Fruit fly (Drosophila melanogaster): ENCODE data around the gene CG1806.
A peak's percentile ranks its signal among the peaks of the same experiment; 100 is the strongest.

The CG1806 gene

dm6 chrX:12018440-12019101, 11.6 kb downstream of the CG1806 start, which contains the start of gene Lsm12a:
Lsm12a (plus strand) TSS chrX:12018640.
- peak; percentile 31 for TF ChIP-seq Mnt (GFP tag; optimal IDR thresholded peaks at IDR 0.05)
- TF ChIP-seq CG14711 (tag; optimal IDR thresholded peaks at IDR 0.05): no peak
- TF ChIP-seq bab1 (GFP tag; optimal IDR thresholded peaks at IDR 0.05): peak; percentile 4

dm6 chrX:12020857-12021256, 13.9 kb downstream of the CG1806 start, which contains the start of gene Tango4:
Tango4 (plus strand) TSS chrX:12021068.
- TF ChIP-seq Clk (GFP tag; optimal IDR thresholded peaks at IDR 0.05) (no peak), CG33017 (tag; optimal IDR thresholded peaks at IDR 0.05) (no peak), CG7101 (tag; optimal IDR thresholded peaks at IDR 0.05) (no peak), CG7045 (GFP tag; optimal IDR thresholded peaks at IDR 0.05) (no peak), Hr96 (GFP tag; optimal IDR thresholded peaks at IDR 0.05) (no peak), pad (GFP tag; optimal IDR thresholded peaks at IDR 0.05) (no peak), ovo (GFP tag; optimal IDR thresholded peaks at IDR 0.05) (no peak), bab1 (GFP tag; optimal IDR thresholded peaks at IDR 0.05) (no peak), cic (GFP tag; optimal IDR thresholded peaks at IDR 0.05) (no peak), Mnt (GFP tag; optimal IDR thresholded peaks at IDR 0.05) (no peak), tj (GFP tag; optimal IDR thresholded peaks at IDR 0.05) (no peak)

- no peak for TF ChIP-seq Clk (GFP tag; optimal IDR thresholded peaks at IDR 0.05)
- TF ChIP-seq CG5204 (GFP tag; optimal IDR thresholded peaks at IDR 0.05): no peak
- TF ChIP-seq Crg-1 (GFP tag; optimal IDR thresholded peaks at IDR 0.05): no peak
- TF ChIP-seq Mnt (GFP tag; optimal IDR thresholded peaks at IDR 0.05): no peak
- no peak for TF ChIP-seq CG7045 (GFP tag; optimal IDR thresholded peaks at IDR 0.05)
- TF ChIP-seq pad (GFP tag; optimal IDR thresholded peaks at IDR 0.05): no peak
- no peak for TF ChIP-seq CG11617 (GFP tag; optimal IDR thresholded peaks at IDR 0.05)
- no peak for TF ChIP-seq kay (GFP tag; ENCODE audit: borderline replicate concordance)
Observed at dm6 chrX:12021750-12022149, 14.8 kb downstream of the CG1806 start.

- TF ChIP-seq ovo (GFP tag; optimal IDR thresholded peaks at IDR 0.05) (no peak), Mnt (GFP tag; optimal IDR thresholded peaks at IDR 0.05) (peak; percentile 74), Crg-1 (GFP tag; optimal IDR thresholded peaks at IDR 0.05) (no peak), CG12768 (GFP tag; optimal IDR thresholded peaks at IDR 0.05) (no peak), Clk (GFP tag; optimal IDR thresholded peaks at IDR 0.05) (no peak), cnc (optimal IDR thresholded peaks at IDR 0.05) (no peak), CG33017 (tag; optimal IDR thresholded peaks at IDR 0.05) (no peak), bab1 (GFP tag; optimal IDR thresholded peaks at IDR 0.05) (peak; percentile 38), CG14711 (tag; optimal IDR thresholded peaks at IDR 0.05) (no peak)
Observed at dm6 chrX:12028825-12029514, 22.0 kb downstream of the CG1806 start, which contains the start of gene Usp7. Usp7 (minus strand) TSS chrX:12029032.

dm6 chrX:12031400-12031799, 24.4 kb downstream of the CG1806 start, which contains the start of gene Cyp311a1:
Cyp311a1 (minus strand) TSS chrX:12031465.
- TF ChIP-seq Clk (GFP tag; optimal IDR thresholded peaks at IDR 0.05) (no peak), CG33017 (tag; optimal IDR thresholded peaks at IDR 0.05) (peak; percentile 60), CG14711 (tag; optimal IDR thresholded peaks at IDR 0.05) (peak; percentile 48), CG7101 (tag; optimal IDR thresholded peaks at IDR 0.05) (peak; percentile 56)

dm6 chrX:12032136-12032682, 25.2 kb downstream of the CG1806 start, which contains the start of gene Cyp318a1:
Cyp318a1 (plus strand) TSS chrX:12032632.
- no peak for TF ChIP-seq cnc (optimal IDR thresholded peaks at IDR 0.05)

- TF ChIP-seq CG7101 (tag; optimal IDR thresholded peaks at IDR 0.05): no peak
- no peak for TF ChIP-seq tj (GFP tag; optimal IDR thresholded peaks at IDR 0.05)
- no peak for TF ChIP-seq Hr96 (GFP tag; optimal IDR thresholded peaks at IDR 0.05)
- no peak for TF ChIP-seq bab1 (GFP tag; optimal IDR thresholded peaks at IDR 0.05)
- TF ChIP-seq CG12768 (GFP tag; optimal IDR thresholded peaks at IDR 0.05): no peak
- TF ChIP-seq CG14711 (tag; optimal IDR thresholded peaks at IDR 0.05): no peak
- TF ChIP-seq Clk (GFP tag; optimal IDR thresholded peaks at IDR 0.05): no peak
- no peak for TF ChIP-seq cic (GFP tag; optimal IDR thresholded peaks at IDR 0.05)
- TF ChIP-seq cnc (optimal IDR thresholded peaks at IDR 0.05): no peak
- TF ChIP-seq CG1620 (GFP tag; optimal IDR thresholded peaks at IDR 0.05): no peak
- no peak for TF ChIP-seq Mnt (GFP tag; optimal IDR thresholded peaks at IDR 0.05)
- no peak for TF ChIP-seq Crg-1 (GFP tag; optimal IDR thresholded peaks at IDR 0.05)
- no peak for TF ChIP-seq CG11617 (GFP tag; optimal IDR thresholded peaks at IDR 0.05)
- TF ChIP-seq CG33017 (tag; optimal IDR thresholded peaks at IDR 0.05): no peak
- TF ChIP-seq ovo (GFP tag; optimal IDR thresholded peaks at IDR 0.05): no peak
- no peak for TF ChIP-seq toe (GFP tag; optimal IDR thresholded peaks at IDR 0.05)
- no peak for TF ChIP-seq kay (GFP tag; ENCODE audit: borderline replicate concordance)
Observed at dm6 chrX:12034713-12035112, 27.7 kb downstream of the CG1806 start.
